Worm (Caenorhabditis elegans) whole organism, young adult: Measurements from ENCODE around the gene tbb-1.

Experiments
- Y95B8A.8 ChIP-seq: fragments of 200-800 bp; sonication (Bioruptor generic); IDR thresholded peaks from 2 replicates; pipeline ENCODE4 v1.3.6; 2022; ENCODE audit warnings: missing genetic modification reagents, missing genetic modification characterization, missing compliant biosample characterization
- ccch-3 ChIP-seq: fragments of 200-800 bp; sonication (Bioruptor generic); optimal IDR thresholded peaks from 2 replicates; lab custom pipeline; 2018; ENCODE audit warnings: mild to moderate bottlenecking, missing genetic modification characterization, missing compliant biosample characterization
- hsf-1 ChIP-seq: fragments of 200-800 bp; sonication (Bioruptor generic); IDR thresholded peaks from 2 replicates; pipeline ENCODE4 v1.3.6; 2022; ENCODE audit warnings: missing genetic modification reagents, missing genetic modification characterization, missing compliant biosample characterization
- let-607 ChIP-seq, 2 experiments: fragments of 200-800 bp in 1 of 2; sonication (Bioruptor generic) in 1 of 2; sonication (generic microtip) in 1 of 2; optimal IDR thresholded peaks; 2 replicates each; lab custom pipeline; 2016 to 2018; ENCODE audit warnings: mild to moderate bottlenecking in 2 of 2, missing compliant biosample characterization in 2 of 2, missing genetic modification characterization in 2 of 2, moderate library complexity in 2 of 2, missing genotype in 1 of 2
- nfya-1 ChIP-seq: sonication (generic microtip); optimal IDR thresholded peaks from 2 replicates; lab custom pipeline; 2017; ENCODE audit warnings: antibody characterized with exemption, missing compliant biosample characterization, missing genetic modification characterization, borderline replicate concordance; ENCODE audit not compliant: insufficient read depth
- nfya-2 ChIP-seq: fragments of 200-800 bp; sonication (Bioruptor generic); IDR thresholded peaks from 2 replicates; pipeline ENCODE4 v1.3.6; 2022; ENCODE audit warnings: missing genetic modification reagents, missing genetic modification characterization, missing compliant biosample characterization
- repo-1 ChIP-seq: sonication (generic microtip); optimal IDR thresholded peaks from 2 replicates; lab custom pipeline; 2017; ENCODE audit warnings: mild to moderate bottlenecking, missing genetic modification characterization, missing compliant biosample characterization
- snpc-4 ChIP-seq, 5 experiments: fragments of 150-350 bp in 1 of 5; sonication (generic microtip) in 4 of 5; optimal IDR thresholded peaks; 2 replicates each; lab custom pipeline; 2014 to 2018; ENCODE audit warnings: missing genetic modification characterization in 5 of 5, missing biosample characterization in 3 of 5, antibody characterized with exemption in 2 of 5, mild to moderate bottlenecking in 2 of 5, missing compliant biosample characterization in 2 of 5, missing genotype in 2 of 5, moderate library complexity in 2 of 5, missing genetic modification reagents in 1 of 5
- ztf-28 ChIP-seq: fragments of 200-800 bp; sonication (Bioruptor generic); IDR thresholded peaks from 2 replicates; pipeline ENCODE4 v1.3.6; 2022; ENCODE audit warnings: missing genetic modification reagents, missing genetic modification characterization, missing compliant biosample characterization
- ztf-6 ChIP-seq: fragments of 200-800 bp; sonication (Bioruptor generic); IDR thresholded peaks from 2 replicates; pipeline ENCODE4 v1.3.6; 2022; ENCODE audit warnings: missing genetic modification reagents, missing genetic modification characterization, missing compliant biosample characterization

DNA sequence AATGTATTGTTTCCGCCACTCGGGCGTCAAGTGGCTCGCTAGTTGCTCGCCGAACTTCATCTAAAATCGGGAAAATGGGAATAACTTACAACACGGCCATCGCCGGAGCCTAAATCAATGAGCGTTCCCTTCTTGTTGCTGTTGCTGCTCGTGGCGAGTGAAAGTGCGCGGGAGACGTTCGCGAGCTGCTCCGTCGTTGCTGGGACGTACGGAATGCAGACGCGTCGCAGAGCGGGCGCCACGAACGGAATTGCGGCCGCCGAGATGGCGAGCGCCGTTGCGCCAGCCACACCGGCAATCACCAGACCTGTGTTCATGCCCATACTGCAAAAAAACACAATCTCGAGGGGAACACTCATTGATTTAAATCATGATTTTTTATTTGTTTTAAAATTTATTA is 35.8 kb downstream of the tbb-1 start:
- no peak for TF ChIP-seq repo-1 (tag; lab: Kevin White, UChicago)
- TF ChIP-seq hsf-1 (GFP tag; lab: Robert Waterston, UW) = no peak
- no peak for TF ChIP-seq ztf-28 (GFP tag; lab: Robert Waterston, UW)
- no peak for TF ChIP-seq let-607 (tag; optimal IDR thresholded peaks at IDR 0.05; lab: Kevin White, UChicago)
- no peak for TF ChIP-seq nfya-2 (GFP tag; lab: Robert Waterston, UW)
- TF ChIP-seq Y95B8A.8 (GFP tag; lab: Robert Waterston, UW) = no peak
- no peak for TF ChIP-seq ccch-3 (GFP tag; lab: Kevin White, UChicago)
- TF ChIP-seq ztf-6 (GFP tag; lab: Robert Waterston, UW) = no peak
- no peak for TF ChIP-seq snpc-4 (GFP tag; optimal IDR thresholded peaks at IDR 0.05; lab: Kevin White, UChicago)
- no peak for TF ChIP-seq snpc-4 (tag; optimal IDR thresholded peaks at IDR 0.05; lab: Kevin White, UChicago)
- TF ChIP-seq nfya-1 (tag; lab: Kevin White, UChicago) = no peak
